Fruit fly (Drosophila melanogaster) whole organism: ENCODE measurements around the gene dah.

Experiments
- EcR ChIP-seq, 2 experiments: fragments of >200 bp; optimal IDR thresholded peaks; 2 replicates each; lab custom pipeline; 2017; ENCODE audit warnings: missing biosample characterization in 2 of 2, missing genetic modification characterization in 2 of 2, missing genetic modification reagents in 2 of 2
- pan ChIP-seq: fragments of >200 bp; optimal IDR thresholded peaks from 2 replicates; lab custom pipeline; 2017
- psq ChIP-seq: fragments of >200 bp; optimal IDR thresholded peaks from 2 replicates; lab custom pipeline; 2017

- TF ChIP-seq psq (lab: Kevin White, UChicago) = no peak
- no peak for TF ChIP-seq pan (lab: Kevin White, UChicago)
- TF ChIP-seq EcR (GFP tag; optimal IDR thresholded peaks at IDR 0.05; lab: Kevin White, UChicago) = no peak
Measured at dm6 chrX:15379014-15379491, 50.9 kb downstream of the dah start, which contains the start of gene acj6.
